Worm (Caenorhabditis elegans) whole organism, mixed stage, embryonic: Measurements from ENCODE around the gene F11C1.10.

Source experiments
- elt-1 ChIP-seq: sonication (generic microtip); optimal IDR thresholded peaks from 2 replicates; lab custom pipeline; 2017; ENCODE audit warnings: missing genetic modification characterization, mild to moderate bottlenecking, missing compliant biosample characterization, antibody characterized with exemption, moderate library complexity, borderline replicate concordance; ENCODE audit not compliant: insufficient read depth
- flh-1 ChIP-seq: fragments of 200-800 bp; sonication (Bioruptor generic); optimal IDR thresholded peaks from 2 replicates; lab custom pipeline; 2018; ENCODE audit warnings: mild to moderate bottlenecking, missing genetic modification characterization, moderate library complexity, missing compliant biosample characterization
- ham-2 ChIP-seq: fragments of 200-800 bp; sonication (Bioruptor generic); optimal IDR thresholded peaks from 2 replicates; lab custom pipeline; 2018; ENCODE audit warnings: mild to moderate bottlenecking, missing genetic modification characterization, missing compliant biosample characterization
- lsy-2 ChIP-seq: fragments of 150-350 bp; optimal IDR thresholded peaks from 2 replicates; lab custom pipeline; 2014; ENCODE audit warnings: missing biosample characterization, missing genetic modification characterization
- nhr-12 ChIP-seq: fragments of 150-350 bp; optimal IDR thresholded peaks from 2 replicates; lab custom pipeline; 2014; ENCODE audit warnings: missing biosample characterization, missing genetic modification characterization
- nhr-2 ChIP-seq: fragments of 150-350 bp; optimal IDR thresholded peaks from 2 replicates; lab custom pipeline; 2014; ENCODE audit warnings: missing biosample characterization, missing genetic modification characterization
- pha-4 ChIP-seq: fragments of 150-350 bp; optimal IDR thresholded peaks from 2 replicates; lab custom pipeline; 2018; ENCODE audit warnings: missing biosample characterization, missing genetic modification reagents, missing genetic modification characterization
- sem-2 ChIP-seq: fragments of 200-800 bp; sonication (Bioruptor generic); optimal IDR thresholded peaks from 2 replicates; lab custom pipeline; 2018; ENCODE audit warnings: mild to moderate bottlenecking, missing genetic modification characterization, missing compliant biosample characterization
- sptf-1 ChIP-seq: sonication (generic microtip); optimal IDR thresholded peaks from 2 replicates; lab custom pipeline; 2017; ENCODE audit warnings: mild to moderate bottlenecking, missing genetic modification characterization, moderate library complexity, missing compliant biosample characterization
- unc-120 ChIP-seq: sonication (generic microtip); optimal IDR thresholded peaks from 2 replicates; lab custom pipeline; 2017; ENCODE audit warnings: missing genetic modification characterization, missing compliant biosample characterization; ENCODE audit not compliant: poor library complexity, severe bottlenecking
- unc-62 ChIP-seq: fragments of 150-350 bp; optimal IDR thresholded peaks from 2 replicates; lab custom pipeline; 2014; ENCODE audit warnings: missing biosample characterization, missing genetic modification reagents, missing genetic modification characterization
- ztf-11 ChIP-seq: fragments of 150-350 bp; optimal IDR thresholded peaks from 2 replicates; lab custom pipeline; 2014; ENCODE audit warnings: missing biosample characterization, missing genetic modification characterization

DNA sequence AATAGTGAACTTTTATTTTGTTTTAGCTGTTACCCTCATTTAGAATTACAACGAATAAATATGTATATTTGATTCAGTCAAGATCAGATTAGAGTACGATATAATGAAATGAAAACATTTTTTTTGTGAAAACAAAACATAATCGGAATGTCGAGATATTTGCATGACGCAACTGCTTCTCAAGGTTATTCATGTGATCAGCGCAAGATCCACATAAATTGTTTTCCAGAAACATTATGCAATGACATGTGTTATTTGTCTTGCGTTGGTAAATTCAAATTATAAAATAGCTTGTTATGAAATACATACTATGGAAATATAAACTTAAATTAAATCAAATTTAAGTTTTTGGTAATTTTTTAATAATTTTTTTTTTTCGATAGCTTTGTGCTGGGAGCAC is 22.7 kb downstream of the F11C1.10 start:
- TF ChIP-seq unc-120 (tag; lab: Kevin White, UChicago) = no peak
- TF ChIP-seq pha-4 (tag; lab: Kevin White, UChicago) = no peak
- no peak for TF ChIP-seq ztf-11 (tag; lab: Kevin White, UChicago)
- no peak for TF ChIP-seq unc-62 (GFP tag; lab: Kevin White, UChicago)
- TF ChIP-seq flh-1 (GFP tag; lab: Kevin White, UChicago) = no peak
- TF ChIP-seq sptf-1 (tag; lab: Kevin White, UChicago) = no peak
- TF ChIP-seq nhr-2 (tag; lab: Kevin White, UChicago) = no peak
- no peak for TF ChIP-seq sem-2 (GFP tag; lab: Kevin White, UChicago)
- TF ChIP-seq lsy-2 (tag; lab: Kevin White, UChicago) = no peak
- no peak for TF ChIP-seq elt-1 (tag; lab: Kevin White, UChicago)
- no peak for TF ChIP-seq nhr-12 (tag; lab: Kevin White, UChicago)
- no peak for TF ChIP-seq ham-2 (GFP tag; lab: Kevin White, UChicago)
